Worm (Caenorhabditis elegans) whole organism, midembryonic: Measurements from ENCODE around the gene tag-243.

Source experiments
- T22C8.4 ChIP-seq: fragments of 200-800 bp; sonication (Bioruptor generic); IDR thresholded peaks from 2 replicates; pipeline ENCODE4 v1.3.6; 2022; ENCODE audit warnings: missing genetic modification characterization, missing compliant biosample characterization
- cog-1 ChIP-seq: sonication (generic microtip); optimal IDR thresholded peaks from 2 replicates; lab custom pipeline; 2016; ENCODE audit warnings: missing genetic modification characterization, missing compliant biosample characterization
- flt-1 ChIP-seq: fragments of 200-800 bp; sonication (Bioruptor generic); IDR thresholded peaks from 2 replicates; pipeline ENCODE4 v1.3.6; 2022; ENCODE audit warnings: missing genetic modification characterization, missing compliant biosample characterization
- klf-2 ChIP-seq: fragments of 200-800 bp; sonication (Bioruptor generic); conservative IDR thresholded peaks from 2 replicates; pipeline ENCODE4 v1.3.6; 2022; ENCODE audit warnings: missing genetic modification reagents, missing genetic modification characterization, missing compliant biosample characterization
- ref-1 ChIP-seq: fragments of 200-800 bp; sonication (Bioruptor generic); conservative IDR thresholded peaks from 2 replicates; pipeline ENCODE4 v1.3.6; 2022; ENCODE audit warnings: missing genetic modification reagents, missing genetic modification characterization, missing compliant biosample characterization
- ztf-29 ChIP-seq: fragments of 200-800 bp; sonication (Bioruptor generic); IDR thresholded peaks from 2 replicates; pipeline ENCODE4 v1.3.6; 2022; ENCODE audit warnings: missing genetic modification reagents, missing genetic modification characterization, missing compliant biosample characterization

DNA sequence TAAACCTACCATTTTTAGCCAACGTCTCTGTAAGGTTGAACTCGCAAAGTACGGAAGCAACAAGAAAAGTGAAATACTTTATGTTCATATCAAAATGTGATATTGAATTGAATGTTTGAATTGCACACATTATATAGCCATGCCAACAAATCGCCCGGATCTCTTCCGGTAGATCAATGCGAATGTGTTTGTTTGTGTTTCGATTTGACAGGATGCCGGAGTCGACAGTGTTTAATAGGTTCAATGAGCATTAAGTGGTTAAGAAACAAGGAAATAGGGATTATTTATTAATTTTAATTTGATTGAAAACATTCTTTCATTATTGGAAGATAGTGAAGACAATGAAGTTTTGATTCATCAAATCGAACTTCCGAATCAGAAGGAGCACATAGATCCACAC is 42.0 kb downstream of the tag-243 start, which contains the start of gene pqn-29:
- no peak for TF ChIP-seq ref-1 (GFP tag; lab: Robert Waterston, UW)
- no peak for TF ChIP-seq klf-2 (GFP tag; lab: Robert Waterston, UW)
- TF ChIP-seq flt-1 (GFP tag; lab: Robert Waterston, UW), result no peak
- no peak for TF ChIP-seq cog-1 (tag; lab: Kevin White, UChicago)
- TF ChIP-seq T22C8.4, result no peak
- no peak for TF ChIP-seq ztf-29 (GFP tag; lab: Robert Waterston, UW)
